Fruit fly (Drosophila melanogaster) whole organism, wandering third instar larva: Measurements from ENCODE around the gene CG15923.

ENCODE experiments used
- Abd-B ChIP-seq: fragments of >200 bp; optimal IDR thresholded peaks from 2 replicates; lab custom pipeline; 2017; ENCODE audit warnings: missing biosample characterization, missing genetic modification characterization
- CG32264 ChIP-seq: fragments of 200-800 bp; sonication (Bioruptor generic); optimal IDR thresholded peaks from 2 replicates; lab custom pipeline; 2016; ENCODE audit warnings: missing biosample characterization, missing genetic modification characterization
- CG9705 ChIP-seq: fragments of 200-800 bp; sonication (Bioruptor generic); optimal IDR thresholded peaks from 2 replicates; lab custom pipeline; 2018; ENCODE audit warnings: missing biosample characterization, mild to moderate bottlenecking, missing genetic modification characterization
- CrebA ChIP-seq: fragments of 200-800 bp; sonication (Bioruptor generic); optimal IDR thresholded peaks from 2 replicates; lab custom pipeline; 2016; ENCODE audit warnings: missing biosample characterization, mild to moderate bottlenecking, missing genetic modification characterization, borderline replicate concordance
- Dfd ChIP-seq: fragments of >200 bp; optimal IDR thresholded peaks from 2 replicates; lab custom pipeline; 2017; ENCODE audit warnings: missing biosample characterization, missing genetic modification characterization
- Dif ChIP-seq: fragments of 200-275, 200-300 bp; sonication (Bioruptor generic); optimal IDR thresholded peaks from 2 replicates; lab custom pipeline; 2018; ENCODE audit warnings: missing biosample characterization, missing genetic modification characterization; ENCODE audit not compliant: partially characterized antibody
- GATAd ChIP-seq: sonication (Bioruptor generic); optimal IDR thresholded peaks from 2 replicates; lab custom pipeline; 2016; ENCODE audit warnings: missing biosample characterization, missing genetic modification characterization
- HLH106 ChIP-seq: fragments of 200-800 bp; optimal IDR thresholded peaks from 3 replicates; lab custom pipeline; 2019; ENCODE audit warnings: missing biosample characterization, mild to moderate bottlenecking, missing genetic modification characterization, moderate library complexity
- Hr78 ChIP-seq: fragments of >200 bp; optimal IDR thresholded peaks from 2 replicates; lab custom pipeline; 2017; ENCODE audit warnings: missing biosample characterization, missing genetic modification characterization
- Hr83 ChIP-seq: fragments of 200-300 bp; sonication (Bioruptor generic); optimal IDR thresholded peaks from 2 replicates; lab custom pipeline; 2016; ENCODE audit warnings: missing biosample characterization, mild to moderate bottlenecking, missing genetic modification characterization, moderate library complexity; ENCODE audit not compliant: poor library complexity, severe bottlenecking
- Jra ChIP-seq: sonication (Bioruptor generic); optimal IDR thresholded peaks from 2 replicates; lab custom pipeline; 2016; ENCODE audit warnings: missing biosample characterization, missing genetic modification characterization
- Mio ChIP-seq: sonication (Bioruptor generic); optimal IDR thresholded peaks from 2 replicates; lab custom pipeline; 2016; ENCODE audit warnings: missing biosample characterization, missing genetic modification characterization
- Myc ChIP-seq: fragments of >200 bp; optimal IDR thresholded peaks from 2 replicates; lab custom pipeline; 2017
- N ChIP-seq: fragments of >200 bp; optimal IDR thresholded peaks from 2 replicates; lab custom pipeline; 2018; ENCODE audit warnings: missing biosample characterization, missing external identifiers, missing genetic modification characterization
- OdsH ChIP-seq: fragments of 200-800 bp; sonication (Bioruptor generic); optimal IDR thresholded peaks from 2 replicates; lab custom pipeline; 2016; ENCODE audit warnings: missing biosample characterization, mild to moderate bottlenecking, missing genetic modification characterization
- Vsx2 ChIP-seq: fragments of 200-300, 225-300 bp; sonication (Bioruptor generic); optimal IDR thresholded peaks from 2 replicates; lab custom pipeline; 2018; ENCODE audit warnings: missing biosample characterization, missing genetic modification characterization; ENCODE audit not compliant: partially characterized antibody
- dmrt93B ChIP-seq: fragments of 200-800 bp; sonication (Bioruptor generic); optimal IDR thresholded peaks from 2 replicates; lab custom pipeline; 2018; ENCODE audit warnings: missing biosample characterization, mild to moderate bottlenecking, missing genetic modification characterization
- dsf ChIP-seq: sonication (Bioruptor generic); optimal IDR thresholded peaks from 2 replicates; lab custom pipeline; 2016; ENCODE audit warnings: missing biosample characterization, missing genetic modification characterization, borderline replicate concordance
- ey ChIP-seq: fragments of 200-800 bp; sonication (Bioruptor generic); optimal IDR thresholded peaks from 2 replicates; lab custom pipeline; 2016; ENCODE audit warnings: missing biosample characterization, missing genetic modification characterization
- foxo ChIP-seq, 2 experiments: fragments of 200-800 bp; sonication (Bioruptor generic); optimal IDR thresholded peaks; 2 replicates in 1 of 2; 3 replicates in 1 of 2; lab custom pipeline; 2016 to 2017; ENCODE audit warnings: missing biosample characterization in 2 of 2, missing genetic modification characterization in 2 of 2
- fru ChIP-seq: fragments of 200-800 bp; sonication (Bioruptor generic); optimal IDR thresholded peaks from 3 replicates; lab custom pipeline; 2016; ENCODE audit warnings: missing biosample characterization, mild to moderate bottlenecking, missing genetic modification characterization
- jim ChIP-seq: fragments of 175-275, 200-325 bp; sonication (Bioruptor generic); optimal IDR thresholded peaks from 2 replicates; lab custom pipeline; 2016; ENCODE audit warnings: missing biosample characterization, mild to moderate bottlenecking, missing genetic modification characterization
- pan ChIP-seq: fragments of >200 bp; optimal IDR thresholded peaks from 2 replicates; lab custom pipeline; 2017
- rgr ChIP-seq: fragments of 200-800 bp; sonication (Bioruptor generic); optimal IDR thresholded peaks from 3 replicates; lab custom pipeline; 2016; ENCODE audit warnings: missing biosample characterization, mild to moderate bottlenecking, missing genetic modification characterization
- sage ChIP-seq: fragments of 200-800 bp; sonication (Bioruptor generic); optimal IDR thresholded peaks from 2 replicates; lab custom pipeline; 2016; ENCODE audit warnings: missing biosample characterization, mild to moderate bottlenecking, missing genetic modification characterization
- tai ChIP-seq: sonication (Bioruptor generic); optimal IDR thresholded peaks from 2 replicates; lab custom pipeline; 2016; ENCODE audit warnings: missing biosample characterization, missing genetic modification characterization
- usp ChIP-seq: fragments of >200 bp; optimal IDR thresholded peaks from 2 replicates; lab custom pipeline; 2017; ENCODE audit warnings: missing biosample characterization, missing genetic modification characterization
- woc ChIP-seq: sonication (Bioruptor generic); optimal IDR thresholded peaks from 2 replicates; lab custom pipeline; 2016; ENCODE audit warnings: missing biosample characterization, mild to moderate bottlenecking, missing genetic modification characterization

Gene CG15923

DNA sequence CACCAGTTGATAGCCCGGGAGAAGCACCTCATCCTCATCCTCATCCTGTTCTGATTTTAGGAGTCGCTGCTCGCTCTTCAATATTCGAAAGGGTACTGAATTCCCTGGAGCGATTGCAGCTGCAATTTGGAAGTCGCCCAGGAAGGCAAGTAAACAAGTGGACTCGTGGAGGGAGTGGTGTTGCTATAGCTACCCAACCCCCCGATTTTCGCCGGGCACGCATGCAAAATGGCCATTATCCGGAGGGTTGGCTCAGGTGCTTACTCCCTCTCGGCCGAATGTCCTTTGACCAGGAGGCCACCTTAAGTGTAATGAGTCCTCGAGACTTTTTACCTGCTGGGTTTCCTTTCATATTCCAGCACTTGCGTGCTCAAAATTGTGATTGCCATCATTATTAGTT, at the start of gene CG15923:
Gene CG15923, minus strand, starts transcription at position 101 of the 400 bp plus-strand sequence.
- no peak for TF ChIP-seq sage (GFP tag; lab: Kevin White, UChicago)
- TF ChIP-seq Dfd (GFP tag; lab: Kevin White, UChicago): no peak
- TF ChIP-seq dsf (GFP tag; lab: Kevin White, UChicago): no peak
- TF ChIP-seq dmrt93B (GFP tag; lab: Kevin White, UChicago): no peak

DNA sequence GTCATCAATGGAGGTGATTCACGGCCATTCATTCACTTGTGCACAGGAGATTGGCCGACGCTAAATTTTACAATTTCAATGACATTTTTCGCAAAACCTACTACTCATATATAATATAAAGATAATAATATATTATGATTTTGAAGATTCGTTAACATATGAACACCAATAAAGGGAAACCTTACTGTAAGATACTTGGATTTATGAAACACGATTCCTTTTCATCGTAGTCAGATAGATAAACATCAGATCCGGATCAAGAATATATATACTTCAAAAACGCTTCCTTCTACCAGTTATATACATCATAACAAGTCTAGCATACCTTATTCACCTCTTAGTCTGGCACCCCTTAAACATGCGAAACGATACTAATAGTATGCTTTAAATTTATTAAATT, 43.1 kb upstream of the CG15923 start, which contains the start of gene Nep4:
Gene Nep4, minus strand, starts transcription at position 101 of the 400 bp plus-strand sequence.
- no peak for TF ChIP-seq Myc (lab: Kevin White, UChicago)
- TF ChIP-seq Jra: no peak
- no peak for TF ChIP-seq Hr78 (GFP tag; lab: Kevin White, UChicago)
- no peak for TF ChIP-seq ey (GFP tag; lab: Kevin White, UChicago)
- TF ChIP-seq usp (GFP tag; lab: Kevin White, UChicago): no peak
- no peak for TF ChIP-seq dsf (GFP tag; lab: Kevin White, UChicago)

DNA sequence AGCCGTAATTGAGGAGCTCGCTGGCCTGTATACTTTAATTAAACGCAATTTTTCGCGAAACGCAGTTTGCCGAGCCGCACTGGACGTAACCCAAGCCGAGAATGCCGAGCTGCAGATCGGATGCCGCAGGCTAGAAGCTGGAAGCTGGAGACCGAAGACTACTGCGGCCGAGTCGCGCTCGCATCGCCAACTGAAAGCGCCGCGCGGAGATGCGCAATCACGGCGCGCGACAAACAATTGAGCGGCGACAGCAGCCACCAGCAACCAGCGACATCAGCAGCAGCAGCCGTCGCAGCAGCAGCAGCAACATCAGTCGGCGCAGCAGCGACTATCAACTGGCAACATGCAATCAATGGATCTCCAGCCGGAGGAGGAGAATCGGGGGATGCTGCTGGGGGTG, 39.9 kb upstream of the CG15923 start:
- TF ChIP-seq CG9705 (no peak), foxo (GFP tag; optimal IDR thresholded peaks at IDR 0.05; lab: Kevin White, UChicago) (no peak), N (GFP tag; lab: Kevin White, UChicago) (no peak), Dif (GFP tag; lab: Kevin White, UChicago) (no peak), CrebA (GFP tag; lab: Kevin White, UChicago) (no peak), HLH106 (tag; lab: Kevin White, UChicago) (no peak), sage (GFP tag; lab: Kevin White, UChicago) (no peak), fru (GFP tag; lab: Kevin White, UChicago) (no peak), jim (no peak), Myc (lab: Kevin White, UChicago) (no peak)

DNA sequence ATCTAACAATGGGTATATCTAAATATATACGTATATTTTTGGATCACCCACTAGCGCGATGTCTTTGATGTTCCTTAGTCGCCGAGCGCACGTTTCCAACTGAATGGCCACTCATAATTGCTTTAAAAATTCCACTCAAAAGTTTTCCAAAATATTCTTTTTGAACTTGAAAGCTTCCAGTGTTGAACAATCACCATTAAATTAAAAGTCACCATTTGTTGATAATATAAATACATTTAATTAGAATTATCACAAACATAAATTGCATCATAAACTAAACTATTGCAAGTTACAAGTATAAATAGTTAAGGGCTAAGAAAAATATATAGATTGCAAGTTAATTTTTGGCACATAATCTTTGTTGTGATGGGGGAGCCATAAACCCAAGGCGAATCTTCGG, 35.6 kb upstream of the CG15923 start, which contains the start of gene GluRIID:
Gene GluRIID, minus strand, starts transcription at position 101 of the 400 bp plus-strand sequence.
- TF ChIP-seq fru (GFP tag; lab: Kevin White, UChicago) (no peak), Vsx2 (no peak), pan (no peak), rgr (GFP tag; lab: Kevin White, UChicago) (peak; percentile 4), foxo (GFP tag; optimal IDR thresholded peaks at IDR 0.05; lab: Kevin White, UChicago) (no peak), Hr83 (GFP tag; lab: Kevin White, UChicago) (no peak), OdsH (GFP tag; lab: Kevin White, UChicago) (no peak), jim (no peak)

DNA sequence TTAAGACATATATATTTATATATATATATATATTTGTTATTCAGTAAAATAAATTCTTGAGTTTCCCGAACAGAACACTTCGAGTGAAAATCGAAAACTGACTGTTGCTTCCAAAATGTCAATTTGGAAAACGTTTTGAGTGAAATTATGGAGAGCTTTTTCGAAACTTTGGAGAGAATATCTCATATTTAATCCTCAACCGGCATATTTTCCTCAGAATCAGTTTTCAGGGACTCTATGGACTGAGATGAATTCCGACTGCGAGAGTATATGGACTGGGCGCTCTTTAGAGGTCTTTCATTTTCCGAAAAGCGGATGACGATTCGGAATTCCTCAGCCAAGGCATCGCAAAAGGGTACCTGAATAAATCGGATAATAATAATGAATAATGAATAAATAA, 31.9 kb upstream of the CG15923 start, which contains the start of gene GluRIIE:
Gene GluRIIE, minus strand, starts transcription at position 101 of the 400 bp plus-strand sequence.
- TF ChIP-seq Mio (GFP tag; lab: Kevin White, UChicago): no peak
- no peak for TF ChIP-seq tai
- TF ChIP-seq sage (GFP tag; lab: Kevin White, UChicago): no peak
- no peak for TF ChIP-seq dsf (GFP tag; lab: Kevin White, UChicago)
- no peak for TF ChIP-seq Jra
- no peak for TF ChIP-seq HLH106 (tag; lab: Kevin White, UChicago)
- TF ChIP-seq woc (GFP tag; lab: Kevin White, UChicago): no peak
- no peak for TF ChIP-seq Abd-B (GFP tag; lab: Kevin White, UChicago)
- no peak for TF ChIP-seq CrebA (GFP tag; lab: Kevin White, UChicago)
- TF ChIP-seq CG32264 (GFP tag; lab: Kevin White, UChicago): no peak
- TF ChIP-seq dmrt93B (GFP tag; lab: Kevin White, UChicago): no peak
- no peak for TF ChIP-seq Hr78 (GFP tag; lab: Kevin White, UChicago)
- TF ChIP-seq OdsH (GFP tag; lab: Kevin White, UChicago): no peak
- no peak for TF ChIP-seq usp (GFP tag; lab: Kevin White, UChicago)
- TF ChIP-seq Myc (lab: Kevin White, UChicago): no peak

DNA sequence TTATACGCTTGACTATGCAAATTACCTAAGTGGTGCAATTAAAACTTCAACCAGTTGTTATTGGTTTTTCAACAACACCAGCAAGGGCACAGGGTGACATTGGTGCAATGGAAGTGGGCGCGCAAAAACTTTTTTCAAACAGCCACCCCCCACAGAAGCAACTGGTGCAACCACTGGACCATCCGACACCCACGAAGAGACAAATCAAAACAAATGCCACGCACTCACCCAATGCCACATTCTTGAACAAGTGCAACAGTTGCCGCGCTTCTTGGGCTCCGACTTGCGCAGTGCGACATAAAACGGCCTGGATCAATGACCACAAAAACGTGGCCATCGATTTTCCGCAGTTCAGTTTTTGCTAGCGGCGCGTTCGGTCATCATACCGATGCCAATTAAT, 19.0 kb upstream of the CG15923 start:
- TF ChIP-seq Myc (lab: Kevin White, UChicago): peak; percentile 11
- TF ChIP-seq GATAd (GFP tag; lab: Kevin White, UChicago): no peak
